Fruit fly (Drosophila melanogaster): Measurements from ENCODE around the gene Nna1.

Gene Nna1

DNA sequence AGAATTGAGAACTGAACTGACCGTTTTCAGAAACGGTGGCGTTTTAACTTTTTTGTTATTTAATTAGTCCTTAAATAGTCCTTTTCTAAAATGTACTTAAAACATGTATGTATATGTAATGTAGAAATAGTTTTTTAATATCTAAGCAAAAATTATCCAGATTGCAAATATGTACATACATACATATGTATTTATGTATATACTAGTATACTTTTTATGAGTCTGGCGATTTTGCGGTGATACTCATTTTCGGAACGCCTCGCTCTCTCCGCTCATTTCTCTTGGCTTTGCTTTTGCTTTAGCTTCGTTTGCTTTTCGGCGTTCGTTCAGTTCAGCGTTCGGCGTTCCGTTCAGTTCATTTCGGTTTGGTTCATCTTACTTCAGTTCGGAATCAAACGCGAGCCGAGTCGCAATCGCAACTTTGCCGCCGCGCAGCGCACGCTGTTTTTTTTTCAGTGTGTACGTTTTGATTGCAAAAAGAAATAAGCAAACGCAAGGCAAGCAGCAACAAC is 70.3 kb downstream of the Nna1 start, which contains the start of gene rdgB (continued):
- TF ChIP-seq CG4707 (GFP tag; optimal IDR thresholded peaks at IDR 0.05) (no peak), kay (GFP tag; optimal IDR thresholded peaks at IDR 0.05) (no peak), CG11696 (GFP tag; IDR thresholded peaks at IDR 0.05) (0 out of 2 replicates have a peak, but pooled peaks have one; percentile 9), eve (GFP tag; optimal IDR thresholded peaks at IDR 0.05) (peak in 1 of 2 experiments; percentile 92), CG8388 (GFP tag; optimal IDR thresholded peaks at IDR 0.05) (peak; percentile 67), ase (GFP tag; IDR thresholded peaks at IDR 0.05) (0 out of 3 replicates have a peak, but pooled peaks have one; percentile 40), Dek (tag; optimal IDR thresholded peaks at IDR 0.05) (peak; percentile 85), B-H2 (GFP tag; optimal IDR thresholded peaks at IDR 0.05) (peak; percentile 78), CG7839 (tag; optimal IDR thresholded peaks at IDR 0.05) (peak; percentile 90), tio (GFP tag; optimal IDR thresholded peaks at IDR 0.05) (peak; percentile 67), E2f1 (GFP tag; IDR thresholded peaks at IDR 0.05) (peak; percentile 76), CG9932 (GFP tag; IDR thresholded peaks at IDR 0.05) (peak; percentile 68), jumu (GFP tag; optimal IDR thresholded peaks at IDR 0.05) (no peak), CG8924 (tag; optimal IDR thresholded peaks at IDR 0.05) (peak; percentile 78), CG10431 (GFP tag; optimal IDR thresholded peaks at IDR 0.05) (peak; percentile 63), Nf-YA (GFP tag; IDR thresholded peaks at IDR 0.05) (no peak), CG12391 (tag; optimal IDR thresholded peaks at IDR 0.05) (peak; percentile 82), ems (GFP tag; optimal IDR thresholded peaks at IDR 0.05) (peak; percentile 21), zfh2 (GFP tag; optimal IDR thresholded peaks at IDR 0.05) (peak; percentile 58), ERR (GFP tag; optimal IDR thresholded peaks at IDR 0.05) (no peak), ttk (GFP tag; IDR thresholded peaks at IDR 0.05) (peak; percentile 70), br (optimal IDR thresholded peaks at IDR 0.05) (no peak), CG13296 (GFP tag; optimal IDR thresholded peaks at IDR 0.05) (peak; percentile 84), CG17829 (tag; optimal IDR thresholded peaks at IDR 0.05) (peak; percentile 82), CG5180 (GFP tag; optimal IDR thresholded peaks at IDR 0.05) (peak; percentile 92), CG16863 (GFP tag; optimal IDR thresholded peaks at IDR 0.05) (peak; percentile 7), CG8478 (optimal IDR thresholded peaks at IDR 0.05) (no peak), CG8281 (tag; optimal IDR thresholded peaks at IDR 0.05) (peak; percentile 51), Bteb2 (GFP tag; optimal IDR thresholded peaks at IDR 0.05) (no peak), Aef1 (GFP tag; IDR thresholded peaks at IDR 0.05) (peak; percentile 67), CG8290 (GFP tag; optimal IDR thresholded peaks at IDR 0.05) (peak; percentile 28), CG8290 (tag; optimal IDR thresholded peaks at IDR 0.05) (peak; percentile 2 to 82), CG12155 (GFP tag; optimal IDR thresholded peaks at IDR 0.05) (peak; percentile 59), HLHmδ (GFP tag; optimal IDR thresholded peaks at IDR 0.05) (no peak), CG34224 (GFP tag; IDR thresholded peaks at IDR 0.05; ENCODE audit: partially characterized antibody) (no peak), ato (GFP tag; IDR thresholded peaks at IDR 0.05; ENCODE audit: partially characterized antibody) (no peak), CG4820 (GFP tag; optimal IDR thresholded peaks at IDR 0.05) (peak; percentile 77), Eip74EF (GFP tag; optimal IDR thresholded peaks at IDR 0.05) (peak in 1 of 2 experiments; percentile 69), CG4282 (GFP tag; optimal IDR thresholded peaks at IDR 0.05) (no peak), sisA (GFP tag; IDR thresholded peaks at IDR 0.05) (peak; percentile 72; the same call in 1 of the 2 replicates), BtbVII (GFP tag; optimal IDR thresholded peaks at IDR 0.05) (peak; percentile 46), ATbp (GFP tag; optimal IDR thresholded peaks at IDR 0.05) (peak; percentile 85), CG6765 (GFP tag; optimal IDR thresholded peaks at IDR 0.05) (peak; percentile 78), emc (GFP tag; optimal IDR thresholded peaks at IDR 0.05) (no peak), CG2678 (tag; optimal IDR thresholded peaks at IDR 0.05) (peak; percentile 89), CG30431 (GFP tag; optimal IDR thresholded peaks at IDR 0.05) (peak; percentile 58), Antp (GFP tag; optimal IDR thresholded peaks at IDR 0.05) (peak; percentile 7), tll (GFP tag; optimal IDR thresholded peaks at IDR 0.05) (no peak), lbe (GFP tag; optimal IDR thresholded peaks at IDR 0.05) (peak; percentile 60), Myb (GFP tag; optimal IDR thresholded peaks at IDR 0.05) (no peak), CG6791 (GFP tag; IDR thresholded peaks at IDR 0.05; ENCODE audit: partially characterized antibody) (no peak)
